Worm (Caenorhabditis elegans): ENCODE data around the gene tald-1.

ce11 chrIV:4397586-4397985 is 11.1 kb downstream of the tald-1 start:
- TF ChIP-seq ZK546.5 (tag; optimal IDR thresholded peaks at IDR 0.05) (no peak), lin-39 (tag; optimal IDR thresholded peaks at IDR 0.05) (no peak)

All from whole organism, L3 larva.